Worm (Caenorhabditis elegans): ENCODE results near the gene pgap-2.

- TF ChIP-seq nhr-10 (tag; optimal IDR thresholded peaks at IDR 0.05) (no peak), unc-62 (GFP tag; optimal IDR thresholded peaks at IDR 0.05) (no peak), peb-1 (tag; optimal IDR thresholded peaks at IDR 0.05) (no peak), ztf-4 (tag; optimal IDR thresholded peaks at IDR 0.05) (no peak), snpc-4 (tag; optimal IDR thresholded peaks at IDR 0.05) (no peak), nhr-6 (tag; optimal IDR thresholded peaks at IDR 0.05) (no peak), zag-1 (tag; optimal IDR thresholded peaks at IDR 0.05) (no peak), ceh-82 (tag; optimal IDR thresholded peaks at IDR 0.05) (no peak), nhr-237 (tag; optimal IDR thresholded peaks at IDR 0.05) (no peak), unc-55 (GFP tag; optimal IDR thresholded peaks at IDR 0.05) (no peak), skn-1 (tag; optimal IDR thresholded peaks at IDR 0.05) (no peak), nhr-25 (tag; optimal IDR thresholded peaks at IDR 0.05) (no peak), nhr-129 (tag; optimal IDR thresholded peaks at IDR 0.05) (peak; percentile 27), sma-3 (GFP tag; optimal IDR thresholded peaks at IDR 0.05) (no peak)
Observed at ce11 chrIII:4740820-4741219, 35.5 kb downstream of the pgap-2 start.
